Fruit fly (Drosophila melanogaster) whole organism, pupa: ENCODE results near the gene Orc5.

ENCODE experiments used
- CG10348 ChIP-seq: fragments of 200-800 bp; sonication (Bioruptor generic); IDR thresholded peaks from 2 replicates; pipeline ENCODE4 v1.3.6; 2022; ENCODE audit warnings: missing biosample characterization, missing genetic modification characterization
- CG12605 ChIP-seq: fragments of 200-800 bp; sonication (Bioruptor generic); IDR thresholded peaks from 2 replicates; pipeline ENCODE4 v1.3.6; 2022; ENCODE audit warnings: missing biosample characterization, missing genetic modification characterization
- CG13204 ChIP-seq: fragments of 200-800 bp; sonication (Bioruptor generic); optimal IDR thresholded peaks from 2 replicates; lab custom pipeline; 2018; ENCODE audit warnings: missing biosample characterization, mild to moderate bottlenecking, missing genetic modification characterization, moderate library complexity
- CG14655 ChIP-seq: fragments of 200-800 bp; sonication (Bioruptor generic); optimal IDR thresholded peaks from 3 replicates; lab custom pipeline; 2017; ENCODE audit warnings: mild to moderate bottlenecking, missing biosample characterization, missing genetic modification reagents, missing genetic modification characterization
- CG15710 ChIP-seq: fragments of 200-800 bp; sonication (Bioruptor generic); optimal IDR thresholded peaks from 2 replicates; lab custom pipeline; 2018; ENCODE audit warnings: missing biosample characterization, mild to moderate bottlenecking, missing genetic modification characterization, moderate library complexity
- CG17806 ChIP-seq: fragments of 200-800 bp; sonication (Bioruptor generic); optimal IDR thresholded peaks from 2 replicates; lab custom pipeline; 2018; ENCODE audit warnings: missing biosample characterization, mild to moderate bottlenecking, missing genetic modification characterization, moderate library complexity
- CG32121 ChIP-seq: fragments of 200-800 bp; sonication (Bioruptor generic); IDR thresholded peaks from 2 replicates; pipeline ENCODE4 v1.3.6; 2022; ENCODE audit warnings: missing biosample characterization, missing genetic modification characterization
- CG34367 ChIP-seq: fragments of 200-800 bp; sonication (Bioruptor generic); optimal IDR thresholded peaks from 2 replicates; lab custom pipeline; 2018; ENCODE audit warnings: missing biosample characterization, mild to moderate bottlenecking, missing genetic modification characterization
- CG4496 ChIP-seq: fragments of 200-800 bp; sonication (Bioruptor generic); IDR thresholded peaks from 3 replicates; pipeline ENCODE4 v1.3.6; 2022; ENCODE audit warnings: missing biosample characterization, missing genetic modification characterization
- CG8159 ChIP-seq: fragments of 200-800 bp; sonication (Bioruptor generic); optimal IDR thresholded peaks from 3 replicates; lab custom pipeline; 2018; ENCODE audit warnings: missing biosample characterization, mild to moderate bottlenecking, missing genetic modification characterization, moderate library complexity
- CG8301 ChIP-seq: fragments of 200-800 bp; sonication (Bioruptor generic); optimal IDR thresholded peaks from 2 replicates; lab custom pipeline; 2018; ENCODE audit warnings: missing biosample characterization, mild to moderate bottlenecking, missing genetic modification characterization
- CG9948 ChIP-seq: fragments of 200-800 bp; sonication (Bioruptor generic); optimal IDR thresholded peaks from 2 replicates; lab custom pipeline; 2018; ENCODE audit warnings: missing biosample characterization, mild to moderate bottlenecking, missing genetic modification characterization, moderate library complexity
- D1 ChIP-seq: fragments of 200-800 bp; sonication (Bioruptor generic); optimal IDR thresholded peaks from 2 replicates; lab custom pipeline; 2018; ENCODE audit warnings: missing biosample characterization, mild to moderate bottlenecking, missing genetic modification characterization, moderate library complexity
- EcR ChIP-seq: fragments of 200-800 bp; sonication (Bioruptor generic); optimal IDR thresholded peaks from 3 replicates; lab custom pipeline; 2019; ENCODE audit warnings: missing biosample characterization, missing genetic modification characterization, mild to moderate bottlenecking, moderate library complexity, missing genetic modification reagents
- Ets98B ChIP-seq: fragments of 200-800 bp; sonication (Bioruptor generic); IDR thresholded peaks from 2 replicates; pipeline ENCODE4 v1.3.6; 2022; ENCODE audit warnings: missing biosample characterization, missing genetic modification characterization
- Pif1A ChIP-seq: fragments of 200-800 bp; sonication (Bioruptor generic); optimal IDR thresholded peaks from 3 replicates; lab custom pipeline; 2016; ENCODE audit warnings: missing biosample characterization, missing genetic modification characterization
- Pif1B ChIP-seq: fragments of 200-800 bp; sonication (Bioruptor generic); optimal IDR thresholded peaks from 3 replicates; lab custom pipeline; 2016; ENCODE audit warnings: missing biosample characterization, missing genetic modification characterization
- Snoo ChIP-seq: fragments of 200-800 bp; sonication (Bioruptor generic); optimal IDR thresholded peaks from 3 replicates; lab custom pipeline; 2017; ENCODE audit warnings: missing biosample characterization, mild to moderate bottlenecking, missing genetic modification characterization, inconsistent platforms
- fd96Ca ChIP-seq: fragments of 200-800 bp; sonication (Bioruptor generic); IDR thresholded peaks from 3 replicates; pipeline ENCODE4 v1.3.6; 2022; ENCODE audit warnings: missing biosample characterization, missing genetic modification characterization
- gl ChIP-seq: fragments of 200-800 bp; sonication (Bioruptor generic); optimal IDR thresholded peaks from 2 replicates; lab custom pipeline; 2018; ENCODE audit warnings: missing biosample characterization, mild to moderate bottlenecking, missing genetic modification characterization
- rn ChIP-seq: fragments of 200-800 bp; sonication (Bioruptor generic); IDR thresholded peaks from 2 replicates; pipeline ENCODE4 v1.3.6; 2022; ENCODE audit warnings: missing biosample characterization, missing genetic modification characterization

Gene Orc5

DNA sequence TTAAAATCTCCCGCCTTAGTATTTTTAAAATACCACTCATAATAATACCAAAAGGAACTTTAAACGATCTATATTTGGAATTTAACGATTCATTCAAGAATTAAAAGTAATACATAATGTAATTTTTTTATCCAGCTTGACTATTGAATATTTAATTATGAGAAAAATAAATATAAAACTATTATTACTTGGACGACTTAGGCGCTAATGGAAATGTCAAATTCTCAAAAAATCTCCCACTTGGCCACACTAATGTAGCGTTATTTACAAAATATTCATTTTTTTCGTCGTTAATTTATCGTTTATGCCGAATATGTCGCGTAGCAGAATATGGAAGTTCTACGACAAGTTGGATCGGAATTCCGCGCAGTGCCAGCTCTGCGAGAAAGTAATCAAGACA lies 38.9 kb upstream of the Orc5 start, which contains the start of gene CG16863:
CG16863 (plus strand) TSS at position 245 of the 400 bp plus-strand sequence.
- TF ChIP-seq Pif1A (GFP tag; lab: Kevin White, UChicago) = no peak
- TF ChIP-seq CG34367 (tag; lab: Kevin White, UChicago) = no peak
- no peak for TF ChIP-seq Pif1B
- no peak for TF ChIP-seq CG32121 (GFP tag; lab: Robert Waterston, UW)
- TF ChIP-seq D1 (tag; lab: Kevin White, UChicago) = no peak
- TF ChIP-seq CG9948 (tag; lab: Kevin White, UChicago) = no peak
- no peak for TF ChIP-seq Snoo (tag; lab: Kevin White, UChicago)
- no peak for TF ChIP-seq CG14655 (GFP tag; lab: Kevin White, UChicago)
- no peak for TF ChIP-seq CG15710 (tag; lab: Kevin White, UChicago)
- TF ChIP-seq gl = no peak
- TF ChIP-seq CG13204 (GFP tag; lab: Kevin White, UChicago) = no peak
- TF ChIP-seq CG17806 = no peak
- no peak for TF ChIP-seq EcR (GFP tag; lab: Kevin White, UChicago)

dm6 chr2L:13793405-13793804 lies 36.2 kb upstream of the Orc5 start, which contains the start of gene Sec71:
Sec71 (plus strand) TSS chr2L:13793521.
- TF ChIP-seq EcR (GFP tag; lab: Kevin White, UChicago) = no peak
- no peak for TF ChIP-seq CG15710 (tag; lab: Kevin White, UChicago)
- no peak for TF ChIP-seq CG9948 (tag; lab: Kevin White, UChicago)
- no peak for TF ChIP-seq rn (GFP tag; lab: Robert Waterston, UW)

dm6 chr2L:13801166-13801565 lies 28.5 kb upstream of the Orc5 start:
- no peak for TF ChIP-seq CG8159 (tag; lab: Kevin White, UChicago)
- no peak for TF ChIP-seq Pif1A (GFP tag; lab: Kevin White, UChicago)
- no peak for TF ChIP-seq rn (GFP tag; lab: Robert Waterston, UW)
- TF ChIP-seq Ets98B (GFP tag; lab: Robert Waterston, UW) = no peak
- TF ChIP-seq D1 (tag; lab: Kevin White, UChicago) = no peak
- no peak for TF ChIP-seq Snoo (tag; lab: Kevin White, UChicago)

- TF ChIP-seq CG12605 (GFP tag; lab: Robert Waterston, UW) = 0 out of 2 replicates have a peak, but pooled peaks have one; percentile 52
- no peak for TF ChIP-seq CG13204 (GFP tag; lab: Kevin White, UChicago)
- TF ChIP-seq, all 21 proteins: peak for 1
Measured at dm6 chr2L:13802075-13802639, 27.5 kb upstream of the Orc5 start.

DNA sequence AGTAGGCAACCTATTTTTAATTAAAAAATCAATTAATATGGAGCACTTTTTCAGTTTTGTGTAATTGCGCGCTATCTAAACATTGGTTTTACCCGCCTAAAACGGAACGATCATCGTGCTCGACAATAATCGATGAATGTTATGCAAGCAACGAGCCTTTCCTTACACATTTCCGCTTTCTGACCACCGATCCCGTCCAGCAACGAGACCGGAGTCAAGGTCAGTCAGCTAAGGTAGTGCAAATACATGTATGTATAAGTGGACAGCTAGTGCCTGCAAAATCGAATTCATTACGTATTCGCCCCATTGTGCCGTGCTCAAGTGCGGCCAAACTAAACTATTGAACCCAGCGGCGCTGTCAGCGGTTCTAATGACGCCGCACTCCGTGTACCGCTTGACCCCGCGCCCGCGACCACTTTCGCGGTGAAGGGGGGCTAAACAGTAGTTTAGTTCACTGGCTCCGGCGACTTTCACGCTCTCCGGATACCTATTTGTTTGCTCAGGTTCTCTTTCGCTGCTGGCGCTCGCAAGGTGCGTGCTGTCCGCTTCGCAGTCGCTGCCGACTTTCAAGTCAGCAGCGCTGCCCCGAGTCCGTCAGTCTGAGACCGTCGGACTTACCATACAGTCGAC lies 26.5 kb upstream of the Orc5 start, which contains the start of gene CAH1:
CAH1 (plus strand) TSS at position 595 of the 630 bp plus-strand sequence.
- TF ChIP-seq CG8301 (tag; lab: Kevin White, UChicago) (no peak), CG9948 (tag; lab: Kevin White, UChicago) (no peak), CG4496 (no peak), Pif1B (no peak), CG14655 (GFP tag; lab: Kevin White, UChicago) (no peak), CG10348 (GFP tag; lab: Robert Waterston, UW) (no peak), rn (GFP tag; lab: Robert Waterston, UW) (no peak)

- TF ChIP-seq CG12605 (GFP tag; lab: Robert Waterston, UW) = no peak
- TF ChIP-seq CG4496 = 0 out of 3 replicates have a peak, but pooled peaks have one; percentile 22
Measured at dm6 chr2L:13803805-13804560, 25.7 kb upstream of the Orc5 start.

- no peak for TF ChIP-seq CG17806
- no peak for TF ChIP-seq CG8301 (tag; lab: Kevin White, UChicago)
- TF ChIP-seq Ets98B (GFP tag; lab: Robert Waterston, UW) = peak; percentile 46; the same call in 1 of the 2 replicates
- TF ChIP-seq CG32121 (GFP tag; lab: Robert Waterston, UW) = no peak
- peak; percentile 46; the same call in 1 of the 3 replicates for TF ChIP-seq fd96Ca (GFP tag; lab: Robert Waterston, UW)
- TF ChIP-seq EcR (GFP tag; lab: Kevin White, UChicago) = peak; percentile 90
- TF ChIP-seq gl = peak; percentile 37
- TF ChIP-seq CG12605 (GFP tag; lab: Robert Waterston, UW) = no peak
Measured at dm6 chr2L:13804561-13805067, 25.0 kb upstream of the Orc5 start.
